Fruit fly (Drosophila melanogaster) whole organism, embryonic: Measurements from ENCODE around the gene CG14507.

Source experiments
- ATbp ChIP-seq: fragments of 200-800 bp; sonication (Bioruptor generic); optimal IDR thresholded peaks from 2 replicates; lab custom pipeline; 2017; ENCODE audit warnings: missing biosample characterization, mild to moderate bottlenecking, missing genetic modification characterization, missing genetic modification reagents
- BtbVII ChIP-seq: fragments of 200-800 bp; sonication (Bioruptor generic); optimal IDR thresholded peaks from 3 replicates; lab custom pipeline; 2017; ENCODE audit warnings: missing biosample characterization, mild to moderate bottlenecking, missing genetic modification characterization
- CG10267 ChIP-seq: fragments of 200-800 bp; sonication (Bioruptor generic); optimal IDR thresholded peaks from 2 replicates; lab custom pipeline; 2018; ENCODE audit warnings: missing biosample characterization, mild to moderate bottlenecking, missing genetic modification characterization, moderate library complexity
- CG10462 ChIP-seq: fragments of 200-800 bp; sonication (Bioruptor generic); optimal IDR thresholded peaks from 2 replicates; lab custom pipeline; 2016; ENCODE audit warnings: missing biosample characterization, missing genetic modification characterization
- CG11398 ChIP-seq: fragments of 200-800 bp; sonication (Bioruptor generic); optimal IDR thresholded peaks from 2 replicates; lab custom pipeline; 2016; ENCODE audit warnings: missing biosample characterization, missing genetic modification characterization
- CG12071 ChIP-seq: fragments of 200-800 bp; sonication (Bioruptor generic); optimal IDR thresholded peaks from 3 replicates; lab custom pipeline; 2018; ENCODE audit warnings: missing biosample characterization, mild to moderate bottlenecking, missing genetic modification characterization
- CG12769 ChIP-seq: fragments of 200-800 bp; sonication (Bioruptor generic); optimal IDR thresholded peaks from 2 replicates; lab custom pipeline; 2019; ENCODE audit warnings: missing biosample characterization, mild to moderate bottlenecking, missing genetic modification characterization, moderate library complexity
- CG14441 ChIP-seq: fragments of 200-800 bp; sonication (Bioruptor generic); IDR thresholded peaks from 2 replicates; pipeline ENCODE4 v1.3.6; 2022; ENCODE audit warnings: missing biosample characterization, missing genetic modification characterization
- CG15514 ChIP-seq: fragments of 200-800 bp; sonication (Bioruptor generic); optimal IDR thresholded peaks from 3 replicates; lab custom pipeline; 2017; ENCODE audit warnings: missing biosample characterization, missing genetic modification characterization, mild to moderate bottlenecking, moderate library complexity, missing genetic modification reagents
- CG1602 ChIP-seq: fragments of 200-800 bp; sonication (Bioruptor generic); optimal IDR thresholded peaks from 3 replicates; lab custom pipeline; 2016; ENCODE audit warnings: missing biosample characterization, missing genetic modification characterization
- CG1603 ChIP-seq: fragments of 200-800 bp; sonication (Bioruptor generic); optimal IDR thresholded peaks from 2 replicates; lab custom pipeline; 2019; ENCODE audit warnings: missing biosample characterization, mild to moderate bottlenecking, missing genetic modification characterization, moderate library complexity
- CG2129 ChIP-seq: fragments of 200-800 bp; sonication (Bioruptor generic); IDR thresholded peaks from 2 replicates; pipeline ENCODE4 v1.3.6; 2022; ENCODE audit warnings: missing biosample characterization, missing genetic modification characterization; ENCODE audit not compliant: partially characterized antibody
- CG2202 ChIP-seq: fragments of 200-800 bp; sonication (Bioruptor generic); optimal IDR thresholded peaks from 2 replicates; lab custom pipeline; 2018; ENCODE audit warnings: missing biosample characterization, mild to moderate bottlenecking, missing genetic modification characterization
- CG2875 ChIP-seq: fragments of 200-800 bp; sonication (Bioruptor generic); optimal IDR thresholded peaks from 2 replicates; lab custom pipeline; 2017; ENCODE audit warnings: missing biosample characterization, mild to moderate bottlenecking, missing genetic modification characterization, missing genetic modification reagents
- CG31224 ChIP-seq: fragments of 200-800 bp; sonication (Bioruptor generic); IDR thresholded peaks from 2 replicates; pipeline ENCODE4 v1.3.6; 2022; ENCODE audit warnings: missing biosample characterization, missing genetic modification characterization
- CG3163 ChIP-seq: fragments of 200-800 bp; sonication (Bioruptor generic); optimal IDR thresholded peaks from 3 replicates; lab custom pipeline; 2016; ENCODE audit warnings: missing biosample characterization, missing genetic modification characterization
- CG33213 ChIP-seq: fragments of 200-800 bp; sonication (Bioruptor generic); optimal IDR thresholded peaks from 3 replicates; lab custom pipeline; 2016; ENCODE audit warnings: missing biosample characterization, missing genetic modification characterization
- CG3847 ChIP-seq: fragments of 200-800 bp; sonication (Bioruptor generic); IDR thresholded peaks from 2 replicates; pipeline ENCODE4 v1.3.6; 2022; ENCODE audit warnings: missing biosample characterization, missing genetic modification characterization
- CG43689 ChIP-seq: fragments of 200-800 bp; sonication (Bioruptor generic); IDR thresholded peaks from 2 replicates; pipeline ENCODE4 v1.3.6; 2022; ENCODE audit warnings: missing biosample characterization, missing genetic modification characterization
- CG5245 ChIP-seq: fragments of 200-800 bp; sonication (Bioruptor generic); optimal IDR thresholded peaks from 3 replicates; lab custom pipeline; 2016; ENCODE audit warnings: missing biosample characterization, missing genetic modification characterization
- CG9727 ChIP-seq: fragments of 200-800 bp; sonication (Bioruptor generic); optimal IDR thresholded peaks from 3 replicates; lab custom pipeline; 2017; ENCODE audit warnings: missing biosample characterization, mild to moderate bottlenecking, missing genetic modification characterization
- Dbx ChIP-seq: fragments of 200-800 bp; sonication (Bioruptor generic); IDR thresholded peaks from 3 replicates; pipeline ENCODE4 v1.3.6; 2022; ENCODE audit warnings: missing biosample characterization, missing genetic modification characterization
- Dfd ChIP-seq, 2 experiments: fragments of >200 bp; optimal IDR thresholded peaks; 2 replicates each; lab custom pipeline; 2017; ENCODE audit warnings: missing biosample characterization in 2 of 2, missing genetic modification characterization in 2 of 2
- Kr ChIP-seq: fragments of 200-800 bp; sonication (Bioruptor generic); optimal IDR thresholded peaks from 2 replicates; lab custom pipeline; 2017; ENCODE audit warnings: missing biosample characterization, mild to moderate bottlenecking, missing genetic modification characterization
- MTF-1 ChIP-seq: fragments of 200-800 bp; sonication (Bioruptor generic); optimal IDR thresholded peaks from 2 replicates; lab custom pipeline; 2018; ENCODE audit warnings: missing biosample characterization, mild to moderate bottlenecking, missing genetic modification characterization, borderline replicate concordance
- Meics ChIP-seq: fragments of 200-800 bp; sonication (Bioruptor generic); optimal IDR thresholded peaks from 2 replicates; lab custom pipeline; 2017; ENCODE audit warnings: missing biosample characterization, mild to moderate bottlenecking, missing genetic modification characterization
- NC2α ChIP-seq: fragments of 200-800 bp; sonication (Bioruptor generic); optimal IDR thresholded peaks from 2 replicates; lab custom pipeline; 2016; ENCODE audit warnings: missing biosample characterization, missing genetic modification characterization
- NfI ChIP-seq: fragments of 200-800 bp; sonication (Bioruptor generic); optimal IDR thresholded peaks from 3 replicates; lab custom pipeline; 2018; ENCODE audit warnings: missing biosample characterization, mild to moderate bottlenecking, missing genetic modification characterization, moderate library complexity
- Poxn ChIP-seq: fragments of 200-800 bp; sonication (Bioruptor generic); IDR thresholded peaks from 2 replicates; pipeline ENCODE4 v1.3.6; 2022; ENCODE audit warnings: missing biosample characterization, missing genetic modification characterization
- Sox100B ChIP-seq: fragments of 200-800 bp; sonication (Bioruptor generic); optimal IDR thresholded peaks from 3 replicates; lab custom pipeline; 2018; ENCODE audit warnings: missing biosample characterization, mild to moderate bottlenecking, missing genetic modification characterization
- Sox102F ChIP-seq: fragments of 200-800 bp; sonication (Bioruptor generic); optimal IDR thresholded peaks from 2 replicates; lab custom pipeline; 2018; ENCODE audit warnings: missing biosample characterization, mild to moderate bottlenecking, missing genetic modification characterization, moderate library complexity
- Sry-β ChIP-seq: fragments of 200-800 bp; sonication (Bioruptor generic); optimal IDR thresholded peaks from 2 replicates; lab custom pipeline; 2018; ENCODE audit warnings: missing biosample characterization, mild to moderate bottlenecking, missing genetic modification characterization, moderate library complexity
- ara ChIP-seq: fragments of 200-800 bp; sonication (Bioruptor generic); IDR thresholded peaks from 2 replicates; pipeline ENCODE4 v1.3.6; 2022; ENCODE audit warnings: missing biosample characterization, missing genetic modification characterization
- lbe ChIP-seq: fragments of 200-800 bp; sonication (Bioruptor generic); optimal IDR thresholded peaks from 2 replicates; lab custom pipeline; 2016; ENCODE audit warnings: missing biosample characterization, mild to moderate bottlenecking, missing genetic modification characterization
- lilli ChIP-seq: fragments of 200-800 bp; sonication (Bioruptor generic); optimal IDR thresholded peaks from 3 replicates; lab custom pipeline; 2016; ENCODE audit warnings: missing biosample characterization, missing genetic modification characterization
- lmd ChIP-seq: fragments of 200-800 bp; sonication (Bioruptor generic); IDR thresholded peaks from 2 replicates; pipeline ENCODE4 v1.3.6; 2022; ENCODE audit warnings: missing biosample characterization, missing genetic modification characterization
- maf-S ChIP-seq: fragments of 200-800 bp; sonication (Bioruptor generic); optimal IDR thresholded peaks from 2 replicates; lab custom pipeline; 2016; ENCODE audit warnings: missing biosample characterization, missing genetic modification characterization
- mam ChIP-seq: fragments of 200-800 bp; sonication (Bioruptor generic); optimal IDR thresholded peaks from 3 replicates; lab custom pipeline; 2016; ENCODE audit warnings: missing biosample characterization, missing genetic modification characterization
- pan ChIP-seq, 4 experiments: fragments of >200 bp in 3 of 4; fragments of 200-800 bp in 1 of 4; sonication (Bioruptor generic) in 1 of 4; optimal IDR thresholded peaks in 3 of 4; IDR thresholded peaks in 1 of 4; 2 replicates each; pipeline versions ENCODE4 v1.3.6 to Lab custom; 2017 to 2022; ENCODE audit warnings: missing biosample characterization in 2 of 4, missing genetic modification characterization in 2 of 4, mixed read lengths in 1 of 4
- pnt ChIP-seq: fragments of 200-800 bp; sonication (Bioruptor generic); optimal IDR thresholded peaks from 3 replicates; lab custom pipeline; 2016; ENCODE audit warnings: missing biosample characterization, missing genetic modification characterization
- ranshi ChIP-seq: fragments of 200-800 bp; sonication (Bioruptor generic); IDR thresholded peaks from 2 replicates; pipeline ENCODE4 v1.3.6; 2022; ENCODE audit warnings: missing biosample characterization, missing genetic modification characterization
- sens-2 ChIP-seq: fragments of 200-800 bp; sonication (Bioruptor generic); IDR thresholded peaks from 2 replicates; pipeline ENCODE4 v1.3.6; 2022; ENCODE audit warnings: missing biosample characterization, missing genetic modification characterization
- seq ChIP-seq: fragments of 200-800 bp; sonication (Bioruptor generic); IDR thresholded peaks from 2 replicates; pipeline ENCODE4 v1.3.6; 2022; ENCODE audit warnings: missing biosample characterization, missing genetic modification characterization
- shn ChIP-seq: fragments of 200-800 bp; sonication (Bioruptor generic); optimal IDR thresholded peaks from 3 replicates; lab custom pipeline; 2016; ENCODE audit warnings: missing biosample characterization, missing genetic modification characterization
- slp2 ChIP-seq: fragments of 200-800 bp; sonication (Bioruptor generic); optimal IDR thresholded peaks from 2 replicates; lab custom pipeline; 2016; ENCODE audit warnings: missing biosample characterization, missing genetic modification characterization
- sna ChIP-seq: fragments of 200-800 bp; sonication (Bioruptor generic); IDR thresholded peaks from 2 replicates; pipeline ENCODE4 v1.3.6; 2022; ENCODE audit warnings: missing biosample characterization, missing genetic modification characterization; ENCODE audit not compliant: partially characterized antibody
- sob ChIP-seq: fragments of 200-800 bp; sonication (Bioruptor generic); IDR thresholded peaks from 2 replicates; pipeline ENCODE4 v1.3.6; 2022; ENCODE audit warnings: missing biosample characterization, missing genetic modification characterization
- tap ChIP-seq: fragments of 200-800 bp; optimal IDR thresholded peaks from 3 replicates; lab custom pipeline; 2019; ENCODE audit warnings: missing biosample characterization, mild to moderate bottlenecking, missing genetic modification characterization, moderate library complexity
- vnd ChIP-seq: fragments of 200-800 bp; sonication (Bioruptor generic); IDR thresholded peaks from 3 replicates; pipeline ENCODE4 v1.3.6; 2022; ENCODE audit warnings: missing biosample characterization, missing genetic modification characterization; ENCODE audit not compliant: partially characterized antibody

The CG14507 gene

dm6 chr3R:29207012-29207656, 20.4 kb downstream of the CG14507 start (continued):
- no peak for TF ChIP-seq maf-S
- TF ChIP-seq CG2875: peak; percentile 9
- TF ChIP-seq CG1602: peak; percentile 33
- peak; percentile 69; the same call in 1 of the 2 replicates for TF ChIP-seq seq
- TF ChIP-seq pan (optimal IDR thresholded peaks at IDR 0.05; lab: Kevin White, UChicago): no peak
- TF ChIP-seq pan (GFP tag; optimal IDR thresholded peaks at IDR 0.05 in 1 of 2, IDR thresholded peaks at IDR 0.05 in 1 of 2): peak in 1 of 2 experiments; percentile 85
- TF ChIP-seq Meics (GFP tag; lab: Kevin White, UChicago): peak; percentile 65
- TF ChIP-seq tap (tag; lab: Kevin White, UChicago): peak; percentile 56
- TF ChIP-seq CG2129 (GFP tag; lab: Robert Waterston, UW): no peak
- TF ChIP-seq CG15514 (GFP tag; lab: Kevin White, UChicago): peak; percentile 36
- peak; percentile 75 for TF ChIP-seq sob (GFP tag; lab: Robert Waterston, UW)
- TF ChIP-seq NfI (GFP tag; lab: Kevin White, UChicago): peak; percentile 73
- no peak for TF ChIP-seq CG10462 (GFP tag; lab: Kevin White, UChicago)
- TF ChIP-seq CG14441 (GFP tag; lab: Robert Waterston, UW): peak; percentile 86
- TF ChIP-seq Dfd (GFP tag; optimal IDR thresholded peaks at IDR 0.05; lab: Kevin White, UChicago): no peak
- no peak for TF ChIP-seq pnt (GFP tag; lab: Kevin White, UChicago)
- TF ChIP-seq CG1603 (tag; lab: Kevin White, UChicago): no peak
- peak; percentile 39 for TF ChIP-seq ATbp (GFP tag; lab: Kevin White, UChicago)
- no peak for TF ChIP-seq slp2
- TF ChIP-seq Kr (GFP tag; lab: Kevin White, UChicago): no peak
- TF ChIP-seq lmd: peak; percentile 78
- TF ChIP-seq ara (GFP tag; lab: Robert Waterston, UW): peak; percentile 69
- TF ChIP-seq shn: no peak
- peak; percentile 40 for TF ChIP-seq CG12071
- no peak for TF ChIP-seq CG12769 (tag; lab: Kevin White, UChicago)
- TF ChIP-seq NC2α: no peak
- TF ChIP-seq Sox102F (GFP tag; lab: Kevin White, UChicago): peak; percentile 74
- peak; percentile 45 for TF ChIP-seq lilli (GFP tag; lab: Kevin White, UChicago)
- no peak for TF ChIP-seq sna (GFP tag; lab: Robert Waterston, UW)
- TF ChIP-seq Sox100B (GFP tag; lab: Kevin White, UChicago): peak; percentile 57
- TF ChIP-seq BtbVII (GFP tag; lab: Kevin White, UChicago): peak; percentile 54
- TF ChIP-seq ranshi (GFP tag; lab: Robert Waterston, UW): peak; percentile 78
- TF ChIP-seq lbe (GFP tag; lab: Kevin White, UChicago): peak; percentile 75
- TF ChIP-seq sens-2 (GFP tag; lab: Robert Waterston, UW): peak; percentile 56; the same call in 1 of the 2 replicates
- peak; percentile 30 for TF ChIP-seq mam (GFP tag; lab: Kevin White, UChicago)
- no peak for TF ChIP-seq CG11398 (GFP tag; lab: Kevin White, UChicago)
- peak; percentile 9 for TF ChIP-seq CG9727 (GFP tag; lab: Kevin White, UChicago)
- TF ChIP-seq CG3163 (GFP tag; lab: Kevin White, UChicago): no peak
- TF ChIP-seq CG31224: no peak
- TF ChIP-seq vnd (GFP tag; lab: Robert Waterston, UW): no peak
- TF ChIP-seq CG3847 (GFP tag; lab: Robert Waterston, UW): peak; percentile 63
- peak; percentile 14 for TF ChIP-seq CG5245 (GFP tag; lab: Kevin White, UChicago)
- no peak for TF ChIP-seq CG33213
- peak; percentile 53; the same call in 1 of the 3 replicates for TF ChIP-seq Dbx (GFP tag; lab: Robert Waterston, UW)
- TF ChIP-seq Poxn (GFP tag; lab: Robert Waterston, UW): no peak
- TF ChIP-seq CG2202 (tag; lab: Kevin White, UChicago): no peak
- peak; percentile 43 for TF ChIP-seq CG10267 (tag; lab: Kevin White, UChicago)
- TF ChIP-seq MTF-1 (GFP tag; lab: Kevin White, UChicago): peak; percentile 42
- no peak for TF ChIP-seq Sry-β
- peak; percentile 45; the same call in 1 of the 2 replicates for TF ChIP-seq CG43689 (GFP tag; lab: Robert Waterston, UW)
